Worm (Caenorhabditis elegans): ENCODE measurements around the gene F28B1.9.

The F28B1.9 gene

DNA sequence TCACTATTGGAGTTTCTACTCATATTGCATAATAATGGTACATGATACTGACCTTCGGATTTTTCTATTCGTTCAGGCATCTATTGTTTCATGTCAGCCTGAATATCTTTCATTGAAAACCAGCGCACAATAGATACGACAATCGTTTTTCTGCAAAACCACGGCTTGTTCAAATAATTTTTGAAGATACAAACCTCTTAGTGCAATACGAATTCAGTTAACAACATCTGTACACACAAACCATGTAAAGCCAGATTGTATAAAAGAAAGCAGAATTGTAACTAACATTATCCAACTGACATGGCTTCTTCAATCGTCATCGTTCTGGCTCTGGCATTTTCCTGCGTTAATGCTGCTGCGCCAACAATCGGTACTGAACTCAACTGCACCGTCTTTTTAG is 43.8 kb downstream of the F28B1.9 start, which contains the start of gene ZK218.7:
ZK218.7 (plus strand) TSS at position 301 of the 400 bp plus-strand sequence.
- no peak for TF ChIP-seq dao-5 (tag; optimal IDR thresholded peaks at IDR 0.05)
- no peak for TF ChIP-seq him-1 (tag; optimal IDR thresholded peaks at IDR 0.05)
- no peak for TF ChIP-seq W03F9.2 (tag; optimal IDR thresholded peaks at IDR 0.05)

DNA sequence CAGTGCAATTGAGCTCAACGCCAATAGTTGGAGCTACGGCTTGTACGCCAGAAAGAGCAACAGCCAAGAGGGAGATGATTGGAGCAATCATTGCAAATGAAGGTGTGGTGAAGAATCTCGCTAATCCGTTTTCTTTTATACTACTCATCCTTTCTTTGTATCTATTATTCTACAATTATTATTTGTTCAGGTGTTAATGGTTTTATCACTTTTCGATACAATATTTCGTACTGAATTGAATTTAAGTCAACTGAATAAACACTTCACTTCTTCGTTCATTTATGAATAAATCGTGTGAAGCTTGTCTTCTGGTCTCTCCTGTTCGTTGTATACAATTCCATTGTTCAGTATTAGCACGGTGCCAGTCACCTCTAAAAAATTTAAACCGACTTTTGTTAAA is 46.6 kb downstream of the F28B1.9 start, which contains the start of gene ZK218.11:
ZK218.11 (minus strand) TSS at position 101 of the 400 bp plus-strand sequence.
- TF ChIP-seq dao-5 (tag; optimal IDR thresholded peaks at IDR 0.05) (no peak), W03F9.2 (tag; optimal IDR thresholded peaks at IDR 0.05) (no peak), him-1 (tag; optimal IDR thresholded peaks at IDR 0.05) (no peak)

All from whole organism, L4/young adult.